Worm (Caenorhabditis elegans) whole organism, mixed stage, embryonic: ENCODE measurements around the gene F13D11.4.

Source experiments
- M03D4.4 ChIP-seq: sonication (generic microtip); optimal IDR thresholded peaks from 2 replicates; lab custom pipeline; 2017; ENCODE audit warnings: mild to moderate bottlenecking, missing genetic modification characterization, missing compliant biosample characterization
- bed-3 ChIP-seq: fragments of 200-800 bp; sonication (Bioruptor generic); optimal IDR thresholded peaks from 3 replicates; lab custom pipeline; 2018; ENCODE audit warnings: mild to moderate bottlenecking, missing genetic modification characterization, moderate library complexity, missing compliant biosample characterization
- blmp-1 ChIP-seq: fragments of 150-350 bp; optimal IDR thresholded peaks from 2 replicates; lab custom pipeline; 2014; ENCODE audit warnings: missing biosample characterization, missing genetic modification characterization
- ceh-39 ChIP-seq: fragments of 150-350 bp; optimal IDR thresholded peaks from 2 replicates; lab custom pipeline; 2014; ENCODE audit warnings: missing biosample characterization, missing genetic modification characterization
- ceh-43 ChIP-seq: fragments of 200-800 bp; sonication (Bioruptor generic); optimal IDR thresholded peaks from 2 replicates; lab custom pipeline; 2018; ENCODE audit warnings: mild to moderate bottlenecking, missing genetic modification characterization, moderate library complexity, missing compliant biosample characterization
- ceh-83 ChIP-seq: fragments of 200-800 bp; sonication (Bioruptor generic); optimal IDR thresholded peaks from 2 replicates; lab custom pipeline; 2018; ENCODE audit warnings: mild to moderate bottlenecking, missing genetic modification characterization, missing compliant biosample characterization
- ces-1 ChIP-seq: fragments of 150-350 bp; optimal IDR thresholded peaks from 2 replicates; lab custom pipeline; 2014; ENCODE audit warnings: missing biosample characterization, missing genetic modification reagents, missing genetic modification characterization
- cnd-1 ChIP-seq: fragments of 200-800 bp; sonication (Bioruptor generic); optimal IDR thresholded peaks from 2 replicates; lab custom pipeline; 2018; ENCODE audit warnings: mild to moderate bottlenecking, missing genetic modification characterization, missing compliant biosample characterization
- drap-1 ChIP-seq: fragments of 200-800 bp; sonication (Bioruptor generic); optimal IDR thresholded peaks from 3 replicates; lab custom pipeline; 2018; ENCODE audit warnings: mild to moderate bottlenecking, missing genetic modification characterization, missing compliant biosample characterization
- elt-1 ChIP-seq: sonication (generic microtip); optimal IDR thresholded peaks from 2 replicates; lab custom pipeline; 2017; ENCODE audit warnings: missing genetic modification characterization, mild to moderate bottlenecking, missing compliant biosample characterization, antibody characterized with exemption, moderate library complexity, borderline replicate concordance; ENCODE audit not compliant: insufficient read depth
- elt-3 ChIP-seq: fragments of 150-350 bp; optimal IDR thresholded peaks from 2 replicates; lab custom pipeline; 2014; ENCODE audit warnings: missing biosample characterization, missing genetic modification characterization
- flh-1 ChIP-seq: fragments of 200-800 bp; sonication (Bioruptor generic); optimal IDR thresholded peaks from 2 replicates; lab custom pipeline; 2018; ENCODE audit warnings: mild to moderate bottlenecking, missing genetic modification characterization, moderate library complexity, missing compliant biosample characterization
- ham-2 ChIP-seq: fragments of 200-800 bp; sonication (Bioruptor generic); optimal IDR thresholded peaks from 2 replicates; lab custom pipeline; 2018; ENCODE audit warnings: mild to moderate bottlenecking, missing genetic modification characterization, missing compliant biosample characterization
- hlh-1 ChIP-seq: fragments of 150-350 bp; optimal IDR thresholded peaks from 2 replicates; lab custom pipeline; 2014; ENCODE audit warnings: missing biosample characterization, missing genetic modification reagents, missing genetic modification characterization
- lin-13 ChIP-seq: fragments of 150-350 bp; optimal IDR thresholded peaks from 2 replicates; lab custom pipeline; 2014; ENCODE audit warnings: missing biosample characterization, missing genetic modification characterization
- lin-32 ChIP-seq: fragments of 200-800 bp; sonication (Bioruptor generic); optimal IDR thresholded peaks from 2 replicates; lab custom pipeline; 2018; ENCODE audit warnings: mild to moderate bottlenecking, missing genetic modification characterization, missing compliant biosample characterization
- lsy-2 ChIP-seq: fragments of 150-350 bp; optimal IDR thresholded peaks from 2 replicates; lab custom pipeline; 2014; ENCODE audit warnings: missing biosample characterization, missing genetic modification characterization
- mab-5 ChIP-seq: fragments of 150-350 bp; optimal IDR thresholded peaks from 2 replicates; lab custom pipeline; 2014; ENCODE audit warnings: missing biosample characterization, missing genetic modification characterization
- mep-1 ChIP-seq: fragments of 150-350 bp; optimal IDR thresholded peaks from 2 replicates; lab custom pipeline; 2017; ENCODE audit warnings: missing biosample characterization, missing genetic modification reagents, missing genetic modification characterization, inconsistent platforms
- mls-2 ChIP-seq: sonication (generic microtip); optimal IDR thresholded peaks from 2 replicates; lab custom pipeline; 2016; ENCODE audit warnings: mild to moderate bottlenecking, missing genetic modification characterization, moderate library complexity, missing compliant biosample characterization
- nhr-12 ChIP-seq: fragments of 150-350 bp; optimal IDR thresholded peaks from 2 replicates; lab custom pipeline; 2014; ENCODE audit warnings: missing biosample characterization, missing genetic modification characterization
- nhr-237 ChIP-seq: fragments of 150-350 bp; optimal IDR thresholded peaks from 2 replicates; lab custom pipeline; 2014; ENCODE audit warnings: missing biosample characterization, missing genetic modification characterization
- nhr-28 ChIP-seq: fragments of 150-350 bp; optimal IDR thresholded peaks from 2 replicates; lab custom pipeline; 2014; ENCODE audit warnings: missing biosample characterization, missing genetic modification characterization
- nhr-76 ChIP-seq: sonication (generic microtip); optimal IDR thresholded peaks from 2 replicates; lab custom pipeline; 2017; ENCODE audit warnings: missing biosample characterization, missing genetic modification characterization
- pha-4 ChIP-seq: fragments of 150-350 bp; optimal IDR thresholded peaks from 2 replicates; lab custom pipeline; 2018; ENCODE audit warnings: missing biosample characterization, missing genetic modification reagents, missing genetic modification characterization
- snpc-4 ChIP-seq: fragments of 150-350 bp; optimal IDR thresholded peaks from 2 replicates; lab custom pipeline; 2014; ENCODE audit warnings: missing biosample characterization, missing genetic modification characterization
- sptf-1 ChIP-seq: sonication (generic microtip); optimal IDR thresholded peaks from 2 replicates; lab custom pipeline; 2017; ENCODE audit warnings: mild to moderate bottlenecking, missing genetic modification characterization, moderate library complexity, missing compliant biosample characterization
- tbx-8 ChIP-seq: fragments of 200-800 bp; sonication (Bioruptor generic); optimal IDR thresholded peaks from 2 replicates; lab custom pipeline; 2018; ENCODE audit warnings: mild to moderate bottlenecking, missing genetic modification characterization, moderate library complexity, missing compliant biosample characterization
- unc-120 ChIP-seq: sonication (generic microtip); optimal IDR thresholded peaks from 2 replicates; lab custom pipeline; 2017; ENCODE audit warnings: missing genetic modification characterization, missing compliant biosample characterization; ENCODE audit not compliant: poor library complexity, severe bottlenecking
- unc-39 ChIP-seq: fragments of 150-350 bp; optimal IDR thresholded peaks from 2 replicates; lab custom pipeline; 2014; ENCODE audit warnings: missing biosample characterization, missing genetic modification characterization
- unc-62 ChIP-seq: fragments of 150-350 bp; optimal IDR thresholded peaks from 2 replicates; lab custom pipeline; 2014; ENCODE audit warnings: missing biosample characterization, missing genetic modification reagents, missing genetic modification characterization
- zip-8 ChIP-seq: fragments of 150-350 bp; optimal IDR thresholded peaks from 2 replicates; lab custom pipeline; 2014; ENCODE audit warnings: missing biosample characterization, missing genetic modification characterization
- ztf-11 ChIP-seq: fragments of 150-350 bp; optimal IDR thresholded peaks from 2 replicates; lab custom pipeline; 2014; ENCODE audit warnings: missing biosample characterization, missing genetic modification characterization

Gene F13D11.4

DNA sequence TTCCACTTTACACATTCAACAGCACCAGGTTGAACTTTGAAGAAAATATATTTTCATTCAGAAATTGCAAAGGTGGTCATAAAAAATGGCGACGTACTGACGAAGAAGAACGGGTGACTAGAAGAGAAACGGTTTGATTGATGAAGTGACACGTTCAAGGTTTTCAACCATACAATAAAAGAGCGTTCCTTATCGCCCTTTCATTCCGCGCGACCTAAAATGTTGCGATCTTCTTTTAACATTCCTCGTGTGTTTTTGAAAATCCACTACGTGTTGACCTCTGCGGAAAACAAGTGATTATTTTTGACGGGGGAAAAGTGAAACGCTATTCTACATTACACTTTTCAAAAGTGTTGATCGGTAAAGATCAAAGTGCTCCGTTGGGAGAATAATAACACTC lies 6.5 kb downstream of the F13D11.4 start:
- no peak for TF ChIP-seq snpc-4 (tag; lab: Kevin White, UChicago)
- TF ChIP-seq ceh-83 (GFP tag; lab: Kevin White, UChicago), result peak; percentile 15
- peak; percentile 72 for TF ChIP-seq unc-62 (GFP tag; lab: Kevin White, UChicago)
- no peak for TF ChIP-seq zip-8 (tag; lab: Kevin White, UChicago)
- peak; percentile 17 for TF ChIP-seq ham-2 (GFP tag; lab: Kevin White, UChicago)
- TF ChIP-seq ceh-39 (tag; lab: Kevin White, UChicago), result no peak
- TF ChIP-seq nhr-12 (tag; lab: Kevin White, UChicago), result no peak
- TF ChIP-seq sptf-1 (tag; lab: Kevin White, UChicago), result no peak
- no peak for TF ChIP-seq nhr-76 (tag; lab: Kevin White, UChicago)
- no peak for TF ChIP-seq elt-3
- no peak for TF ChIP-seq M03D4.4 (tag; lab: Kevin White, UChicago)
- no peak for TF ChIP-seq ces-1 (GFP tag; lab: Kevin White, UChicago)

DNA sequence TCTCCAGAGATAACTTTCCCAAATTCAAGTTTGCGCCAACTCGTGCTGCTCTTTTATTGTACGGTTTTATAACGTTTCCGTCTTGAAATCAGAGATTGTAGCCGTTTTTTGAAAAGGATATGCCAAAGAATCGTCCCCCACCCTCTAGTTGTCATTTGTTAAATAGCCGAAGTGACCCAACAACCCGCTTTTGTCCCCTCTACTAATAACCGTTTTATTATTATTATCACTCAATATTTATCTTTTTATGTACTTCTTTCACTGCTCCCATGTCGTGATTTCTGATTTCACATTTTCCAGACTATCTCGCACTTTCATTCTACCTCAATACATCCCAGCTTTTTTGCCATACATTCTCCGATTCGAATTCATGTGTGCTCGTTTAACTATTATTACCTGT lies 7.6 kb downstream of the F13D11.4 start:
- TF ChIP-seq cnd-1 (peak; percentile 18), nhr-12 (tag; lab: Kevin White, UChicago) (no peak), sptf-1 (tag; lab: Kevin White, UChicago) (peak; percentile 16), zip-8 (tag; lab: Kevin White, UChicago) (no peak)

DNA sequence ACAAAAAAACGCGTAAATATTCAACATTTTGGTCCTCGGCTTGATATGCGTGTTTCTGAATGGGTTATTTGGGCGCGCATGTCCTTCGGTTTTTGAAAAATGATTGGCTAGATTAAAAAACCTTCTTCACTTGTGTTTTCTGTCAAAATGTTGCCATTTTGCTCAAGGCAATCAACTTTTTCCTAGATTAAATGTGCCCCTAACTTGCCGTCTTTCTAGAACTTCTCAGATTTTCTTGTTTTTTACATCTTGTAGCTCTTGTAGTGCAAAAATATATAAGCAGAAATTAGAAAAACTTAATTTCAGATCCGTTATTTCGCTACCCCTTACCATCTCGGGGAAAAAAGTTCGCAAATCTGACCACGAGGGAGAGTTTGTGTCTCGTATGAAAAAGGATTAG lies 12.8 kb downstream of the F13D11.4 start, which contains the start of gene hbl-1:
Gene hbl-1, plus strand, starts transcription at position 301 of the 400 bp plus-strand sequence.
- TF ChIP-seq mab-5 (tag; lab: Kevin White, UChicago) (no peak), unc-39 (tag; lab: Kevin White, UChicago) (no peak), blmp-1 (no peak), pha-4 (tag; lab: Kevin White, UChicago) (no peak), lsy-2 (tag; lab: Kevin White, UChicago) (no peak), M03D4.4 (tag; lab: Kevin White, UChicago) (no peak), unc-62 (GFP tag; lab: Kevin White, UChicago) (no peak), tbx-8 (no peak)

DNA sequence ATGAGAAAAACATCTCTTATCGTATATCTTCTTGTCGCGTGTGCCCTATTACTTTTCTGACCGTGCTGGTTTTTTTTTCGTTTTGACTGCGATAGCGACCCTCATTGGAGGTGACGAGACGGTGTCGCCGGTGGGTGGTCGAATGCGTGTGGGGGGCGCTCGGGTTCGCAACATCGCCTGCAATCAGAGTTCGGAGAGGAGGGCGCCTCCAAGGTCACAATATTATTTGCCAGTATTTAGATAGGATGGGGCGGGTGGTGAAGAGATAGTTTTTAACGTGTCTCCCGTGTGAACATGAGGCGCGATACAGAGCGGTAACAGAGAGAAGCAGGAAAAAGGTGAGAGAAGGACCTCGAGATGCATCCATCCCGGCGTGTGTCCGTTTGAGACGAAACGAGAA lies 13.7 kb downstream of the F13D11.4 start:
- TF ChIP-seq mls-2 (tag; lab: Kevin White, UChicago), result peak; percentile 20
- peak; percentile 35 for TF ChIP-seq drap-1
- no peak for TF ChIP-seq bed-3
- TF ChIP-seq sptf-1 (tag; lab: Kevin White, UChicago), result peak; percentile 24
- TF ChIP-seq lin-32 (GFP tag; lab: Kevin White, UChicago), result peak; percentile 2
- no peak for TF ChIP-seq tbx-8
- peak; percentile 43 for TF ChIP-seq M03D4.4 (tag; lab: Kevin White, UChicago)

DNA sequence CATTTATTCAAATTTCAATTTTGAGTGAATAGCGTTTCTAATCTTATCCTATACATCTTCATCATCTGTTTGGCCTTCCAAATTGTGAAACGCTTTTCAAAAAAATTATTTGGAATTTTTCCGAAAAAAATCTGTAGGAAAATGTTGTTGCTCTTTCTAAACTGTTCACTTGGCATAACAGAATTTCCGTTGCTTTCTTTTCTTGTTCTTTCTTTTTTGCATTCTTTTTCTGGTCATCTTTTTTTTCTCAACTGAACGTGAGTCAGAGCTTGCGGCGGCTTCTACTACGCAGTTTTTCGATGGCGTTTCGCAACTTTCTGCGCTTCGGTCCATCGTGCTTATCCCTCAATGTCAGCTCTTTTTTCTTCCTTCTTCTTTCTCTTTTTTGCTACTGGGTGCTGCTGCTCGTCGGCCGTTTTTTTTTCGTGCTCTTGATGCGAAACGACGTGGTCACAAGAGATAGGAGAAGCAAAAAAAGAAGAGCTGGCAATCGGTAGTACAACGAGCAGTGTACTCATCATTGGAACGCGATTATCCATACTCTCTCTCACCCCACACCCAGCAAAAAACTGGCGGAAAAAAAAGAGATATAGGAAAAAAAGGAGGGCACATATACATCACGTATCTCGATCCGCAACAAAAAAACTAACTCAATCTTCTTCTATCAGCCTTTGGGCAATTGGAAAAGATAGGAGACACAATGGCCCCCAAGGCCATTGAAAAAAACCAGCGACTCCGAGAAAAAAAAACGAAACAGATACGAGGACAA lies 14.7 kb downstream of the F13D11.4 start:
- TF ChIP-seq ham-2 (GFP tag; lab: Kevin White, UChicago) (no peak), lsy-2 (tag; lab: Kevin White, UChicago) (no peak), pha-4 (tag; lab: Kevin White, UChicago) (no peak), elt-3 (no peak), M03D4.4 (tag; lab: Kevin White, UChicago) (no peak), sptf-1 (tag; lab: Kevin White, UChicago) (no peak), drap-1 (no peak), ceh-39 (tag; lab: Kevin White, UChicago) (no peak)

DNA sequence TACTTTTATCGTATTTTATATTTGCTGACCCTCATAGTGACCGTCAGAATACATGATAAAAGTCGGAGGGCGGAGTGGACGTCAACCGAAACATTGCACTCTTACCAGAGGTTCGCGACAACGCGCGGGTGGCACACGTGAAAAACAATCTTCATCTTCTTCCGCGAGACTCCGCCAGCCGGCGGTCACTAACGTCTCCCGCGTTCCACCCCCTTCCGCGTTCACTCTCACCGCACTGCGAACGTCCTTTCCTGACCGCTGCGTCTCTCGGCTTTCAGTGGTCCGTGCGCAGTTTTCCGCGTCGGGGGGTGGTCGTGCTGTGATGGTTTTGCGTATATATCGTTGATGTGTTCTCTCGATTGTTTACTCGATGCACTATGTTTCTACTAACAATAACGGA lies 16.4 kb downstream of the F13D11.4 start:
- no peak for TF ChIP-seq unc-120 (tag; lab: Kevin White, UChicago)
- TF ChIP-seq lsy-2 (tag; lab: Kevin White, UChicago), result no peak
- TF ChIP-seq unc-62 (GFP tag; lab: Kevin White, UChicago), result peak; percentile 69
- TF ChIP-seq ces-1 (GFP tag; lab: Kevin White, UChicago), result no peak
- peak; percentile 75 for TF ChIP-seq drap-1
- TF ChIP-seq mep-1, result no peak
- TF ChIP-seq nhr-28 (tag; lab: Kevin White, UChicago), result no peak
- TF ChIP-seq pha-4 (tag; lab: Kevin White, UChicago), result peak; percentile 58
- TF ChIP-seq ceh-83 (GFP tag; lab: Kevin White, UChicago), result no peak
- peak; percentile 42 for TF ChIP-seq cnd-1
- peak; percentile 67 for TF ChIP-seq sptf-1 (tag; lab: Kevin White, UChicago)
- no peak for TF ChIP-seq bed-3
- no peak for TF ChIP-seq unc-39 (tag; lab: Kevin White, UChicago)
- TF ChIP-seq lin-13 (tag; lab: Kevin White, UChicago), result peak; percentile 8
- TF ChIP-seq nhr-237 (tag; lab: Kevin White, UChicago), result no peak
- no peak for TF ChIP-seq M03D4.4 (tag; lab: Kevin White, UChicago)
- TF ChIP-seq elt-3, result no peak
- TF ChIP-seq ztf-11 (tag; lab: Kevin White, UChicago), result peak; percentile 61
- no peak for TF ChIP-seq mab-5 (tag; lab: Kevin White, UChicago)
- TF ChIP-seq elt-1 (tag; lab: Kevin White, UChicago), result no peak
- TF ChIP-seq lin-32 (GFP tag; lab: Kevin White, UChicago), result no peak
- TF ChIP-seq tbx-8, result no peak
- no peak for TF ChIP-seq snpc-4 (tag; lab: Kevin White, UChicago)
- TF ChIP-seq nhr-12 (tag; lab: Kevin White, UChicago), result no peak
- peak; percentile 29 for TF ChIP-seq flh-1 (GFP tag; lab: Kevin White, UChicago)
- no peak for TF ChIP-seq blmp-1
- TF ChIP-seq ceh-39 (tag; lab: Kevin White, UChicago), result no peak
- TF ChIP-seq nhr-76 (tag; lab: Kevin White, UChicago), result no peak
- TF ChIP-seq mls-2 (tag; lab: Kevin White, UChicago), result peak; percentile 73
- TF ChIP-seq hlh-1 (tag; lab: Kevin White, UChicago), result peak; percentile 40
- TF ChIP-seq ham-2 (GFP tag; lab: Kevin White, UChicago), result peak; percentile 85
- TF ChIP-seq zip-8 (tag; lab: Kevin White, UChicago), result no peak
- TF ChIP-seq ceh-43 (GFP tag; lab: Kevin White, UChicago), result no peak
